Worm (Caenorhabditis elegans): ENCODE results near the gene rfip-2.

DNA sequence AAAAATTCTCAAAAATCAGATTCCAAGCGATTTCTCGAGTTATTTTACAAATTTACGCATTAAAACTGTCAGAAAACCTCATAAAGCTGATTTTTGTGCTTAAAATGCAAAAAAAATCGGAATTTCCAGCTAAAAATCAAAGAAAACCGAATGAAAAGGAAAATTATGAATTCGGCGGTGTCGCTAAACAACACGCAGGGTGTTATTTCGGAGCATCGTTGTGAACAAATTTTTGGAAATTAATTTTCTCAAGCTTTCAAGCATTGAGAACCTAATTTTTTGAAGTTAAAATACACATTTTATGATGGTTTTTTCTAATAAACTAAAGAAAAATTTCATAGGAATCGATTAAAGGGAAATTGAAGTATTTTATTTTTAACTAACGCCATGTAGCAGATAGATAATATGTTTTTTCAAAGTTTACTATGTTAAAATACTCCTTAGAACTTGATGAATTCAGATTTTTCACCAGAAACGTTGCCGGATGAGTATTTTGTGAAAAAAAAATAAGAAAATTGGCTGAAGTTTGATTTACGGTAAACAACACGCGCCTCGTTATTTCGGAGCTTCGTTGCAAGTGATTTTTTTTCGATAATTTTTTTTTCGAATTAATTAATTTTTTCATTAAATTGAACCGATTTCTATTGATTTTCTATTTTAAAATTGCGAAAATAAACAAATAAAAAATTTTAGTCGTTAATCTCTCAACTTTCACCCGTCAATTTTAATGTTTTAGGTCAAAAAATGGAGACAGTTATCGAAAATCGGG is 22.0 kb upstream of the rfip-2 start, which contains the start of gene thoc-1:
- TF ChIP-seq ceh-36 (tag; optimal IDR thresholded peaks at IDR 0.05), result no peak
- no peak for TF ChIP-seq ama-1 (optimal IDR thresholded peaks at IDR 0.05)
- no peak for TF ChIP-seq tbx-37 (GFP tag; conservative IDR thresholded peaks at IDR 0.05)
- TF ChIP-seq scrt-1 (GFP tag; IDR thresholded peaks at IDR 0.05), result no peak
- no peak for TF ChIP-seq ets-7 (tag; optimal IDR thresholded peaks at IDR 0.05)
- no peak for TF ChIP-seq flt-1 (GFP tag; IDR thresholded peaks at IDR 0.05)
- TF ChIP-seq F13C5.2 (tag; optimal IDR thresholded peaks at IDR 0.05), result no peak
- no peak for TF ChIP-seq pes-1 (GFP tag; IDR thresholded peaks at IDR 0.05)
- TF ChIP-seq aly-1 (tag; optimal IDR thresholded peaks at IDR 0.05), result no peak
- TF ChIP-seq ceh-13 (GFP tag; optimal IDR thresholded peaks at IDR 0.05), result no peak

All from whole organism, early embryonic.